Fruit fly (Drosophila melanogaster) whole organism, embryonic: Measurements from ENCODE around the gene Tet.

Experiments
- ATbp ChIP-seq: fragments of 200-800 bp; sonication (Bioruptor generic); optimal IDR thresholded peaks from 2 replicates; lab custom pipeline; 2017; ENCODE audit warnings: missing biosample characterization, mild to moderate bottlenecking, missing genetic modification characterization, missing genetic modification reagents
- Blimp-1 ChIP-seq: fragments of 200-800 bp; sonication (Bioruptor generic); optimal IDR thresholded peaks from 3 replicates; lab custom pipeline; 2018; ENCODE audit warnings: missing biosample characterization, missing genetic modification characterization, mild to moderate bottlenecking, moderate library complexity, missing genetic modification reagents
- CG10209 ChIP-seq: fragments of 200-800 bp; sonication (Bioruptor generic); optimal IDR thresholded peaks from 3 replicates; lab custom pipeline; 2017; ENCODE audit warnings: missing biosample characterization, mild to moderate bottlenecking, missing genetic modification characterization, missing genetic modification reagents
- CG14441 ChIP-seq: fragments of 200-800 bp; sonication (Bioruptor generic); IDR thresholded peaks from 2 replicates; pipeline ENCODE4 v1.3.6; 2022; ENCODE audit warnings: missing biosample characterization, missing genetic modification characterization
- CG14667 ChIP-seq: fragments of 200-800 bp; sonication (Bioruptor generic); IDR thresholded peaks from 2 replicates; pipeline ENCODE4 v1.3.6; 2022; ENCODE audit warnings: missing biosample characterization, missing genetic modification characterization
- CG1603 ChIP-seq: fragments of 200-800 bp; sonication (Bioruptor generic); optimal IDR thresholded peaks from 2 replicates; lab custom pipeline; 2019; ENCODE audit warnings: missing biosample characterization, mild to moderate bottlenecking, missing genetic modification characterization, moderate library complexity
- CG17359 ChIP-seq: fragments of 200-800 bp; sonication (Bioruptor generic); optimal IDR thresholded peaks from 3 replicates; lab custom pipeline; 2018; ENCODE audit warnings: missing biosample characterization, mild to moderate bottlenecking, missing genetic modification characterization, moderate library complexity
- CG17361 ChIP-seq: fragments of 200-800 bp; sonication (Bioruptor generic); IDR thresholded peaks from 3 replicates; pipeline ENCODE4 v1.3.6; 2022; ENCODE audit warnings: missing biosample characterization, missing genetic modification characterization
- CG2678 ChIP-seq: fragments of 200-800 bp; sonication (Bioruptor generic); optimal IDR thresholded peaks from 3 replicates; lab custom pipeline; 2019; ENCODE audit warnings: missing biosample characterization, mild to moderate bottlenecking, missing genetic modification characterization, moderate library complexity
- CG34224 ChIP-seq: fragments of 200-800 bp; sonication (Bioruptor generic); IDR thresholded peaks from 3 replicates; pipeline ENCODE4 v1.3.6; 2022; ENCODE audit warnings: missing biosample characterization, missing genetic modification characterization; ENCODE audit not compliant: partially characterized antibody
- CG42726 ChIP-seq: fragments of 200-800 bp; sonication (Bioruptor generic); IDR thresholded peaks from 2 replicates; pipeline ENCODE4 v1.3.6; 2022; ENCODE audit warnings: missing biosample characterization, missing genetic modification characterization; ENCODE audit not compliant: partially characterized antibody
- CG6765 ChIP-seq: fragments of 200-800 bp; sonication (Bioruptor generic); optimal IDR thresholded peaks from 3 replicates; lab custom pipeline; 2017; ENCODE audit warnings: missing biosample characterization, mild to moderate bottlenecking, missing genetic modification characterization
- CG6813 ChIP-seq: fragments of 200-800 bp; sonication (Bioruptor generic); optimal IDR thresholded peaks from 2 replicates; lab custom pipeline; 2017; ENCODE audit warnings: missing biosample characterization, missing genetic modification characterization, mild to moderate bottlenecking, moderate library complexity, missing genetic modification reagents
- CG7271 ChIP-seq: fragments of 200-800 bp; sonication (Bioruptor generic); optimal IDR thresholded peaks from 2 replicates; lab custom pipeline; 2018; ENCODE audit warnings: missing biosample characterization, mild to moderate bottlenecking, missing genetic modification characterization, moderate library complexity
- CG9797 ChIP-seq: fragments of 200-800 bp; sonication (Bioruptor generic); optimal IDR thresholded peaks from 3 replicates; lab custom pipeline; 2018; ENCODE audit warnings: missing biosample characterization, mild to moderate bottlenecking, missing genetic modification characterization
- Dbx ChIP-seq: fragments of 200-800 bp; sonication (Bioruptor generic); IDR thresholded peaks from 3 replicates; pipeline ENCODE4 v1.3.6; 2022; ENCODE audit warnings: missing biosample characterization, missing genetic modification characterization
- E2f2 ChIP-seq: fragments of 200-800 bp; sonication (Bioruptor generic); IDR thresholded peaks from 2 replicates; pipeline ENCODE4 v1.3.6; 2022; ENCODE audit warnings: missing biosample characterization, missing genetic modification characterization
- Fer2 ChIP-seq: fragments of 200-800 bp; sonication (Bioruptor generic); optimal IDR thresholded peaks from 2 replicates; lab custom pipeline; 2018; ENCODE audit warnings: missing biosample characterization, mild to moderate bottlenecking, missing genetic modification characterization, moderate library complexity
- HLHmδ ChIP-seq: fragments of 200-800 bp; sonication (Bioruptor generic); optimal IDR thresholded peaks from 2 replicates; lab custom pipeline; 2018; ENCODE audit warnings: missing biosample characterization, mild to moderate bottlenecking, missing genetic modification characterization, moderate library complexity
- Hr51 ChIP-seq, 2 experiments: fragments of 200-800 bp; sonication (Bioruptor generic); optimal IDR thresholded peaks; 2 replicates in 1 of 2; 3 replicates in 1 of 2; lab custom pipeline; 2016 to 2018; ENCODE audit warnings: missing biosample characterization in 2 of 2, missing genetic modification characterization in 2 of 2, mild to moderate bottlenecking in 1 of 2, moderate library complexity in 1 of 2
- Kr ChIP-seq: fragments of 200-800 bp; sonication (Bioruptor generic); optimal IDR thresholded peaks from 2 replicates; lab custom pipeline; 2017; ENCODE audit warnings: missing biosample characterization, mild to moderate bottlenecking, missing genetic modification characterization
- Med ChIP-seq: fragments of 200-800 bp; sonication (Bioruptor generic); peaks from one replicate; lab custom pipeline; 2016; ENCODE audit warnings: missing biosample characterization, missing genetic modification characterization, mild to moderate bottlenecking, inconsistent platforms, moderate library complexity
- Mrtf ChIP-seq: fragments of 200-800 bp; sonication (Bioruptor generic); IDR thresholded peaks from 3 replicates; pipeline ENCODE4 v1.3.6; 2022; ENCODE audit warnings: missing biosample characterization, missing genetic modification characterization
- NFAT ChIP-seq: fragments of 200-800 bp; sonication (Bioruptor generic); IDR thresholded peaks from 2 replicates; pipeline ENCODE4 v1.3.6; 2022; ENCODE audit warnings: missing biosample characterization, missing genetic modification characterization
- Pdp1 ChIP-seq, 2 experiments: fragments of 200-800 bp; sonication (Bioruptor generic); optimal IDR thresholded peaks; 3 replicates each; lab custom pipeline; 2016; ENCODE audit warnings: missing biosample characterization in 2 of 2, missing genetic modification characterization in 2 of 2, mild to moderate bottlenecking in 1 of 2, moderate library complexity in 1 of 2
- Scr ChIP-seq: fragments of 200-800 bp; sonication (Bioruptor generic); IDR thresholded peaks from 2 replicates; pipeline ENCODE4 v1.3.6; 2022; ENCODE audit warnings: missing biosample characterization, missing genetic modification characterization; ENCODE audit not compliant: partially characterized antibody
- Sox102F ChIP-seq: fragments of 200-800 bp; sonication (Bioruptor generic); optimal IDR thresholded peaks from 2 replicates; lab custom pipeline; 2018; ENCODE audit warnings: missing biosample characterization, mild to moderate bottlenecking, missing genetic modification characterization, moderate library complexity
- bbx ChIP-seq: fragments of 200-800 bp; sonication (Bioruptor generic); IDR thresholded peaks from 2 replicates; pipeline ENCODE4 v1.3.6; 2022; ENCODE audit warnings: missing biosample characterization, missing genetic modification characterization; ENCODE audit not compliant: partially characterized antibody
- bsh ChIP-seq, 2 experiments: fragments of 200-800 bp; sonication (Bioruptor generic); optimal IDR thresholded peaks; 2 replicates each; lab custom pipeline; 2017 to 2018; ENCODE audit warnings: mild to moderate bottlenecking in 2 of 2, missing biosample characterization in 2 of 2, missing genetic modification characterization in 2 of 2, moderate library complexity in 1 of 2
- ci ChIP-seq: fragments of 200-800 bp; sonication (Bioruptor generic); IDR thresholded peaks from 3 replicates; pipeline ENCODE4 v1.3.6; 2022; ENCODE audit warnings: missing biosample characterization, missing genetic modification characterization
- dati ChIP-seq: fragments of 200-800 bp; sonication (Bioruptor generic); IDR thresholded peaks from 2 replicates; pipeline ENCODE4 v1.3.6; 2022; ENCODE audit warnings: missing biosample characterization, missing genetic modification characterization
- emc ChIP-seq: fragments of 200-800 bp; sonication (Bioruptor generic); optimal IDR thresholded peaks from 2 replicates; lab custom pipeline; 2016; ENCODE audit warnings: missing biosample characterization, missing genetic modification characterization
- gem ChIP-seq: fragments of 200-800 bp; sonication (Bioruptor generic); optimal IDR thresholded peaks from 2 replicates; lab custom pipeline; 2019; ENCODE audit warnings: missing biosample characterization, mild to moderate bottlenecking, missing genetic modification characterization, moderate library complexity
- ham ChIP-seq: fragments of 200-800 bp; sonication (Bioruptor generic); IDR thresholded peaks from 2 replicates; pipeline ENCODE4 v1.3.6; 2022; ENCODE audit warnings: missing biosample characterization, missing genetic modification characterization
- ken ChIP-seq: fragments of 200-800 bp; sonication (Bioruptor generic); IDR thresholded peaks from 3 replicates; pipeline ENCODE4 v1.3.6; 2022; ENCODE audit warnings: missing biosample characterization, missing genetic modification characterization
- lbe ChIP-seq: fragments of 200-800 bp; sonication (Bioruptor generic); optimal IDR thresholded peaks from 2 replicates; lab custom pipeline; 2016; ENCODE audit warnings: missing biosample characterization, mild to moderate bottlenecking, missing genetic modification characterization
- lov ChIP-seq, 2 experiments: fragments of 200-800 bp in 1 of 2; fragments of >200 bp in 1 of 2; sonication (Bioruptor generic) in 1 of 2; IDR thresholded peaks in 1 of 2; optimal IDR thresholded peaks in 1 of 2; 2 replicates in 1 of 2; 3 replicates in 1 of 2; pipeline versions ENCODE4 v1.3.6 to Lab custom; 2017 to 2022; ENCODE audit warnings: missing biosample characterization in 1 of 2, missing genetic modification characterization in 1 of 2
- phol ChIP-seq: fragments of 200-800 bp; sonication (Bioruptor generic); optimal IDR thresholded peaks from 3 replicates; lab custom pipeline; 2018; ENCODE audit warnings: missing biosample characterization, mild to moderate bottlenecking, missing genetic modification characterization, moderate library complexity
- schlank ChIP-seq: fragments of 200-800 bp; sonication (Bioruptor generic); optimal IDR thresholded peaks from 2 replicates; lab custom pipeline; 2018; ENCODE audit warnings: missing biosample characterization, mild to moderate bottlenecking, missing genetic modification characterization
- sd ChIP-seq: fragments of 200-800 bp; sonication (Bioruptor generic); optimal IDR thresholded peaks from 3 replicates; lab custom pipeline; 2018; ENCODE audit warnings: missing biosample characterization, mild to moderate bottlenecking, missing genetic modification characterization, moderate library complexity
- sens ChIP-seq: fragments of 200-800 bp; sonication (Bioruptor generic); peaks from one replicate; lab custom pipeline; 2016; ENCODE audit warnings: missing biosample characterization, missing genetic modification characterization
- sna ChIP-seq: fragments of 200-800 bp; sonication (Bioruptor generic); IDR thresholded peaks from 2 replicates; pipeline ENCODE4 v1.3.6; 2022; ENCODE audit warnings: missing biosample characterization, missing genetic modification characterization; ENCODE audit not compliant: partially characterized antibody
- sob ChIP-seq: fragments of 200-800 bp; sonication (Bioruptor generic); IDR thresholded peaks from 2 replicates; pipeline ENCODE4 v1.3.6; 2022; ENCODE audit warnings: missing biosample characterization, missing genetic modification characterization
- unpg ChIP-seq: fragments of 200-800 bp; sonication (Bioruptor generic); optimal IDR thresholded peaks from 3 replicates; lab custom pipeline; 2018; ENCODE audit warnings: missing biosample characterization, mild to moderate bottlenecking, missing genetic modification characterization, moderate library complexity

Tet gene

dm6 chr3L:2820930-2821505, 57.9 kb downstream of the Tet start (continued):
- TF ChIP-seq Fer2 (no peak), Dbx (peak; percentile 73; the same call in 1 of the 3 replicates), CG34224 (GFP tag; lab: Robert Waterston, UW) (peak; percentile 48; the same call in 1 of the 3 replicates), Kr (GFP tag; lab: Kevin White, UChicago) (no peak), Scr (peak; percentile 32), CG9797 (GFP tag; lab: Kevin White, UChicago) (no peak), ham (peak; percentile 21; the same call in 1 of the 2 replicates), sd (tag; lab: Kevin White, UChicago) (peak; percentile 68), sna (GFP tag; lab: Robert Waterston, UW) (peak; percentile 64), NFAT (GFP tag; lab: Robert Waterston, UW) (no peak), HLHmδ (GFP tag; lab: Kevin White, UChicago) (peak; percentile 54), sob (GFP tag; lab: Robert Waterston, UW) (peak; percentile 53; the same call in 1 of the 2 replicates), CG14667 (GFP tag; lab: Robert Waterston, UW) (no peak), bbx (GFP tag; lab: Robert Waterston, UW) (peak; percentile 66), Mrtf (GFP tag; lab: Robert Waterston, UW) (no peak), CG6765 (GFP tag; lab: Kevin White, UChicago) (peak; percentile 54), ken (peak; percentile 6; the same call in 1 of the 3 replicates), CG14441 (GFP tag; lab: Robert Waterston, UW) (no peak), CG42726 (GFP tag; lab: Robert Waterston, UW) (no peak), CG6813 (GFP tag; lab: Kevin White, UChicago) (peak; percentile 26), Hr51 (GFP tag; optimal IDR thresholded peaks at IDR 0.05; lab: Kevin White, UChicago) (peak in 1 of 2 experiments; percentile 4), lov (optimal IDR thresholded peaks at IDR 0.05; lab: Kevin White, UChicago) (no peak), lov (GFP tag; IDR thresholded peaks at IDR 0.05; lab: Robert Waterston, UW) (0 out of 3 replicates have a peak, but pooled peaks have one; percentile 31), dati (no peak)
- TF ChIP-seq, all 482 proteins: peak for 149

dm6 chr3L:2820275-2820674, 58.7 kb downstream of the Tet start:
- TF ChIP-seq Blimp-1 (GFP tag; lab: Kevin White, UChicago) (peak; percentile 6), lbe (peak; percentile 28), ATbp (GFP tag; lab: Kevin White, UChicago) (peak; percentile 24), unpg (GFP tag; lab: Kevin White, UChicago) (peak; percentile 17), CG17361 (GFP tag; lab: Robert Waterston, UW) (no peak), CG1603 (no peak), sens (GFP tag; lab: Kevin White, UChicago) (peak; percentile 68), CG17359 (tag; lab: Kevin White, UChicago) (peak; percentile 27), gem (tag; lab: Kevin White, UChicago) (peak; percentile 54), ci (GFP tag; lab: Robert Waterston, UW) (0 out of 3 replicates have a peak, but pooled peaks have one; percentile 11), phol (tag; lab: Kevin White, UChicago) (peak; percentile 6), Med (GFP tag; lab: Kevin White, UChicago) (peak; percentile 9), schlank (tag; lab: Kevin White, UChicago) (no peak), bsh (GFP tag; optimal IDR thresholded peaks at IDR 0.05; lab: Kevin White, UChicago) (no peak), CG2678 (tag; lab: Kevin White, UChicago) (peak; percentile 10), Pdp1 (GFP tag; optimal IDR thresholded peaks at IDR 0.05; lab: Kevin White, UChicago) (no peak), Hr51 (GFP tag; optimal IDR thresholded peaks at IDR 0.05; lab: Kevin White, UChicago) (peak in 1 of 2 experiments; percentile 2), emc (GFP tag; lab: Kevin White, UChicago) (no peak), Sox102F (GFP tag; lab: Kevin White, UChicago) (peak; percentile 53), CG7271 (peak; percentile 8), CG10209 (GFP tag; lab: Kevin White, UChicago) (peak; percentile 8), E2f2 (GFP tag; lab: Robert Waterston, UW) (0 out of 2 replicates have a peak, but pooled peaks have one; percentile 2)
- TF ChIP-seq, all 482 proteins: peak for 16
